Fruit fly (Drosophila melanogaster): ENCODE measurements around the gene Lmpt.

DNA sequence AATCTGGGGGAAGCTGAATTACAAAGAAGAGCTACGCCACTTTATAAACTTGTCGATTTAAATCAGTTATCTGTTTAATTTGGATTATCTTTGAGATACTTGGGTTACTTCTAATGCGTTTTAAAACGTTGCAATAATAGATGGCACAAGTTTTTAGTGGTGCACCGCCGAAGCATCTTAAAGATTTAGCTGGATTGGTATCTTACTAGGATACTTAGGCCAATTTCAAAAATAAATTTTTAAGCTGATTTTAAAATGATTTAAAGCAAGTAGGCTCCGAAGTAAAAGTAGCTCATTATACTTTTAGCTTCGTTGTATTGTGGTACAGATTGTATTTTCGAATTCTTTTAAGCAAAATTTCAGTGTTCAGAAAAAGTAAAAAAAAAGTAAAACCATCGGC lies 6.3 kb upstream of the Lmpt start, which contains the start of gene sinah:
- TF ChIP-seq psq (optimal IDR thresholded peaks at IDR 0.05) (no peak), ttk (optimal IDR thresholded peaks at IDR 0.05) (no peak), Sin3A (optimal IDR thresholded peaks at IDR 0.05) (no peak), Myc (optimal IDR thresholded peaks at IDR 0.05) (no peak)
